Worm (Caenorhabditis elegans) whole organism, L3 larva: ENCODE measurements around the gene F39B3.3.

Experiments used
- ZK546.5 ChIP-seq: sonication (generic microtip); optimal IDR thresholded peaks from 2 replicates; lab custom pipeline; 2017; ENCODE audit warnings: missing biosample characterization, missing genetic modification characterization
- ceh-82 ChIP-seq: fragments of 150-350 bp; optimal IDR thresholded peaks from 2 replicates; lab custom pipeline; 2014; ENCODE audit warnings: missing biosample characterization, missing genetic modification characterization
- elt-2 ChIP-seq: sonication (generic microtip); optimal IDR thresholded peaks from 2 replicates; lab custom pipeline; 2016; ENCODE audit warnings: missing genetic modification reagents, mild to moderate bottlenecking, missing genetic modification characterization, missing compliant biosample characterization
- fkh-10 ChIP-seq: sonication (generic microtip); optimal IDR thresholded peaks from 2 replicates; lab custom pipeline; 2017; ENCODE audit warnings: missing biosample characterization, missing genetic modification reagents, missing genetic modification characterization
- nhr-23 ChIP-seq: fragments of 150-350 bp; optimal IDR thresholded peaks from 2 replicates; lab custom pipeline; 2014; ENCODE audit warnings: missing biosample characterization, missing genetic modification reagents, missing genetic modification characterization
- nhr-237 ChIP-seq: fragments of 150-350 bp; optimal IDR thresholded peaks from 2 replicates; lab custom pipeline; 2014; ENCODE audit warnings: missing biosample characterization, missing genetic modification characterization
- nhr-67 ChIP-seq: fragments of 150-350 bp; optimal IDR thresholded peaks from 2 replicates; lab custom pipeline; 2014; ENCODE audit warnings: missing biosample characterization, missing genetic modification characterization
- nhr-76 ChIP-seq: fragments of 150-350 bp; sonication (generic microtip); optimal IDR thresholded peaks from 5 replicates; lab custom pipeline; 2014; ENCODE audit warnings: missing biosample characterization, missing genetic modification characterization
- nhr-77 ChIP-seq: fragments of 150-350 bp; optimal IDR thresholded peaks from 2 replicates; lab custom pipeline; 2014; ENCODE audit warnings: missing biosample characterization, missing genetic modification characterization
- pqm-1 ChIP-seq: fragments of 150-350 bp; optimal IDR thresholded peaks from 2 replicates; lab custom pipeline; 2017; ENCODE audit warnings: missing biosample characterization, missing genetic modification characterization, inconsistent platforms
- unc-62 ChIP-seq: fragments of 150-350 bp; sonication (generic microtip); optimal IDR thresholded peaks from 4 replicates; lab custom pipeline; 2014; ENCODE audit warnings: missing biosample characterization, missing genetic modification reagents, missing genetic modification characterization

ce11 chrX:17545498-17545897 lies 33.4 kb downstream of the F39B3.3 start:
- TF ChIP-seq pqm-1 (tag; lab: Kevin White, UChicago) (no peak), unc-62 (GFP tag; lab: Kevin White, UChicago) (no peak), nhr-23 (tag; lab: Kevin White, UChicago) (no peak), elt-2 (tag; lab: Kevin White, UChicago) (peak; percentile 12), fkh-10 (GFP tag; lab: Kevin White, UChicago) (no peak), nhr-67 (no peak), nhr-77 (no peak), ZK546.5 (no peak), nhr-237 (no peak), ceh-82 (tag; lab: Kevin White, UChicago) (no peak), nhr-76 (no peak)
